Fruit fly (Drosophila melanogaster): Measurements from ENCODE around the gene CG15534.
A peak's percentile ranks its signal among the peaks of the same experiment; 100 is the strongest.

- peak; percentile 5 for TF ChIP-seq CG16779 (tag; optimal IDR thresholded peaks at IDR 0.05)
- no peak for TF ChIP-seq Lpt (GFP tag; optimal IDR thresholded peaks at IDR 0.05)
- TF ChIP-seq Met (GFP tag; optimal IDR thresholded peaks at IDR 0.05), result peak; percentile 19
- peak; percentile 43 for TF ChIP-seq CG3919 (GFP tag; optimal IDR thresholded peaks at IDR 0.05)
- TF ChIP-seq CG3032 (tag; optimal IDR thresholded peaks at IDR 0.05), result no peak
Observed at dm6 chr3R:30386759-30387437, 45.0 kb upstream of the CG15534 start.
